Worm (Caenorhabditis elegans) whole organism, young adult: ENCODE measurements around the gene atgp-2.

Source experiments
- F57C9.4 ChIP-seq: sonication (generic microtip); optimal IDR thresholded peaks from 2 replicates; lab custom pipeline; 2017; ENCODE audit warnings: mild to moderate bottlenecking, missing genetic modification characterization, missing compliant biosample characterization
- Y53G8AR.9 ChIP-seq: fragments of 200-800 bp; sonication (Bioruptor generic); conservative IDR thresholded peaks from 2 replicates; pipeline ENCODE4 v1.3.6; 2022; ENCODE audit warnings: missing genetic modification reagents, missing genetic modification characterization, missing compliant biosample characterization
- ama-1 ChIP-seq, 3 experiments: fragments of 150-350 bp in 1 of 3; sonication (generic microtip) in 2 of 3; optimal IDR thresholded peaks; 2 replicates each; lab custom pipeline; 2014 to 2018; ENCODE audit warnings: missing biosample characterization in 2 of 3, missing genetic modification characterization in 2 of 3, missing genetic modification reagents in 2 of 3
- hrde-1 ChIP-seq: sonication (generic microtip); optimal IDR thresholded peaks from 2 replicates; lab custom pipeline; 2016; ENCODE audit warnings: missing genetic modification characterization, mild to moderate bottlenecking, missing compliant biosample characterization, moderate library complexity, missing genotype, missing genetic modification reagents, borderline replicate concordance
- lsy-27 ChIP-seq: sonication (generic microtip); optimal IDR thresholded peaks from 2 replicates; lab custom pipeline; 2017; ENCODE audit warnings: missing genetic modification characterization, mild to moderate bottlenecking, missing compliant biosample characterization, antibody characterized with exemption, missing genotype, borderline replicate concordance; ENCODE audit not compliant: insufficient read depth
- nfya-1 ChIP-seq: sonication (generic microtip); optimal IDR thresholded peaks from 2 replicates; lab custom pipeline; 2017; ENCODE audit warnings: antibody characterized with exemption, missing compliant biosample characterization, missing genetic modification characterization, borderline replicate concordance; ENCODE audit not compliant: insufficient read depth
- nfyb-1 ChIP-seq: fragments of 200-800 bp; sonication (Bioruptor generic); IDR thresholded peaks from 2 replicates; pipeline ENCODE4 v1.3.6; 2022; ENCODE audit warnings: missing genetic modification reagents, missing genetic modification characterization, missing compliant biosample characterization
- rcor-1 ChIP-seq: fragments of 200-800 bp; sonication (Bioruptor generic); IDR thresholded peaks from 2 replicates; pipeline ENCODE4 v1.3.6; 2022; ENCODE audit warnings: missing genetic modification reagents, missing genetic modification characterization, missing compliant biosample characterization
- snpc-4 ChIP-seq, 5 experiments: fragments of 150-350 bp in 1 of 5; sonication (generic microtip) in 4 of 5; optimal IDR thresholded peaks; 2 replicates each; lab custom pipeline; 2014 to 2018; ENCODE audit warnings: missing genetic modification characterization in 5 of 5, missing biosample characterization in 3 of 5, antibody characterized with exemption in 2 of 5, mild to moderate bottlenecking in 2 of 5, missing compliant biosample characterization in 2 of 5, missing genotype in 2 of 5, moderate library complexity in 2 of 5, missing genetic modification reagents in 1 of 5
- xnd-1 ChIP-seq: sonication (generic microtip); optimal IDR thresholded peaks from 2 replicates; lab custom pipeline; 2016; ENCODE audit warnings: missing genotype, missing genetic modification reagents, missing genetic modification characterization, missing compliant biosample characterization

DNA sequence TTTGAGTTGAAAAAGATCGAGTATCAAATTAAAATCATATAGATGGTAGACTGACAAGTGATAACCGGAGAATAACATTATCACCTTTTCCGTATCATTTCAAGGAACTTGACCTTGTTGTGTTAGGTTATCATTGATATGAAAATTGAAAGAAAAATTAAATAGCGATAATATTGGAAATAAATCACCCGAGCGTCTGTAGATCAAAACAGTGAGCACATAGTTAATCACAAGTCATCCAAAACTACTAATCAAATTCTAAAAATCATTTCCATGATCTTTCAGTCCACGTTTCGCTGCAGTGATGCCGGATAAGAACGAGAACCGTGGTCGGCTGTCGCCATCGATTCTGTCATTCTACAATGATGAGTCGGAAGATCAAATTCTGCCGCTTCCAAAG is 24.1 kb downstream of the atgp-2 start:
- TF ChIP-seq ama-1 (optimal IDR thresholded peaks at IDR 0.05; lab: Kevin White, UChicago): no peak
- no peak for TF ChIP-seq ama-1 (GFP tag; optimal IDR thresholded peaks at IDR 0.05; lab: Kevin White, UChicago)
- no peak for TF ChIP-seq rcor-1 (GFP tag; lab: Robert Waterston, UW)
- no peak for TF ChIP-seq snpc-4 (GFP tag; optimal IDR thresholded peaks at IDR 0.05; lab: Kevin White, UChicago)
- no peak for TF ChIP-seq snpc-4 (tag; optimal IDR thresholded peaks at IDR 0.05; lab: Kevin White, UChicago)
- TF ChIP-seq F57C9.4: no peak
- no peak for TF ChIP-seq xnd-1 (tag; lab: Kevin White, UChicago)
- no peak for TF ChIP-seq nfyb-1
- TF ChIP-seq Y53G8AR.9 (GFP tag; lab: Robert Waterston, UW): no peak
- TF ChIP-seq nfya-1 (tag; lab: Kevin White, UChicago): no peak
- no peak for TF ChIP-seq hrde-1
- TF ChIP-seq lsy-27: no peak
